Fruit fly (Drosophila melanogaster) whole organism, wandering third instar larva: ENCODE measurements around the gene CG9926.

Experiments used
- CG9705 ChIP-seq: fragments of 200-800 bp; sonication (Bioruptor generic); optimal IDR thresholded peaks from 2 replicates; lab custom pipeline; 2018; ENCODE audit warnings: missing biosample characterization, mild to moderate bottlenecking, missing genetic modification characterization
- Dfd ChIP-seq: fragments of >200 bp; optimal IDR thresholded peaks from 2 replicates; lab custom pipeline; 2017; ENCODE audit warnings: missing biosample characterization, missing genetic modification characterization
- Hr78 ChIP-seq: fragments of >200 bp; optimal IDR thresholded peaks from 2 replicates; lab custom pipeline; 2017; ENCODE audit warnings: missing biosample characterization, missing genetic modification characterization
- Mio ChIP-seq: sonication (Bioruptor generic); optimal IDR thresholded peaks from 2 replicates; lab custom pipeline; 2016; ENCODE audit warnings: missing biosample characterization, missing genetic modification characterization
- OdsH ChIP-seq: fragments of 200-800 bp; sonication (Bioruptor generic); optimal IDR thresholded peaks from 2 replicates; lab custom pipeline; 2016; ENCODE audit warnings: missing biosample characterization, mild to moderate bottlenecking, missing genetic modification characterization
- dmrt93B ChIP-seq: fragments of 200-800 bp; sonication (Bioruptor generic); optimal IDR thresholded peaks from 2 replicates; lab custom pipeline; 2018; ENCODE audit warnings: missing biosample characterization, mild to moderate bottlenecking, missing genetic modification characterization
- foxo ChIP-seq, 2 experiments: fragments of 200-800 bp; sonication (Bioruptor generic); optimal IDR thresholded peaks; 2 replicates in 1 of 2; 3 replicates in 1 of 2; lab custom pipeline; 2016 to 2017; ENCODE audit warnings: missing biosample characterization in 2 of 2, missing genetic modification characterization in 2 of 2
- jim ChIP-seq: fragments of 175-275, 200-325 bp; sonication (Bioruptor generic); optimal IDR thresholded peaks from 2 replicates; lab custom pipeline; 2016; ENCODE audit warnings: missing biosample characterization, mild to moderate bottlenecking, missing genetic modification characterization
- rgr ChIP-seq: fragments of 200-800 bp; sonication (Bioruptor generic); optimal IDR thresholded peaks from 3 replicates; lab custom pipeline; 2016; ENCODE audit warnings: missing biosample characterization, mild to moderate bottlenecking, missing genetic modification characterization
- tai ChIP-seq: sonication (Bioruptor generic); optimal IDR thresholded peaks from 2 replicates; lab custom pipeline; 2016; ENCODE audit warnings: missing biosample characterization, missing genetic modification characterization
- usp ChIP-seq: fragments of >200 bp; optimal IDR thresholded peaks from 2 replicates; lab custom pipeline; 2017; ENCODE audit warnings: missing biosample characterization, missing genetic modification characterization

DNA sequence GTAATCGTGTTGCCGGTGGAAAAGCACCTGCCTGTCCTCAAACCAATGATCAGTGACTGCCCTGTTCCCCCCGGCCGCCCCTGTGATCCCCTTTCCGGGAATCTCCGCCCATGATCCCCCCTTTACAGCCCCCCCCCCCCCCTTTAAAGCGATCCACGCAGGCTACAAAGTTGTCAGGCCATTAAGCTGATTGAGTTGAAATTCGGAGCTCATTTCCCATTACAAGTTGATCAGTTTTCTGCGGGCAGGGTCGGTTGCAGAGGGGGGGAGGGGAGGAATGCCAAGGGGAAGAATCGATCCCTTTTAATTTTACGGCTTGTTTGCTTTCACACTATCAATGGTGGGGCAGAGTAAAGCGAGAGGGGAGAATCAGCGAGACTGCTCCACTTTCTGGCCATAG is 17.0 kb downstream of the CG9926 start:
- TF ChIP-seq OdsH (GFP tag; lab: Kevin White, UChicago), result no peak
- TF ChIP-seq jim, result no peak
- no peak for TF ChIP-seq rgr (GFP tag; lab: Kevin White, UChicago)
- no peak for TF ChIP-seq CG9705 (GFP tag; lab: Kevin White, UChicago)
- no peak for TF ChIP-seq tai (GFP tag; lab: Kevin White, UChicago)
- peak; percentile 61 for TF ChIP-seq Dfd
- no peak for TF ChIP-seq foxo (GFP tag; optimal IDR thresholded peaks at IDR 0.05; lab: Kevin White, UChicago)
- TF ChIP-seq Hr78 (GFP tag; lab: Kevin White, UChicago), result no peak
- TF ChIP-seq dmrt93B, result no peak
- no peak for TF ChIP-seq Mio (GFP tag; lab: Kevin White, UChicago)
- TF ChIP-seq usp, result no peak
